Worm (Caenorhabditis elegans): ENCODE results near the gene Y54F10BM.23.

Gene Y54F10BM.23

ce11 chrIII:2258863-2259262 is 20.5 kb downstream of the Y54F10BM.23 start, which contains the start of gene fbxa-43:
Gene fbxa-43 (minus strand): TSS chrIII:2258963.
- TF ChIP-seq flt-1 (GFP tag; IDR thresholded peaks at IDR 0.05), result no peak
- no peak for TF ChIP-seq hmg-4 (GFP tag; optimal IDR thresholded peaks at IDR 0.05)
- TF ChIP-seq ets-7 (tag; optimal IDR thresholded peaks at IDR 0.05), result no peak
- TF ChIP-seq F13C5.2 (tag; optimal IDR thresholded peaks at IDR 0.05), result no peak
- no peak for TF ChIP-seq tbx-11 (GFP tag; IDR thresholded peaks at IDR 0.05)
- TF ChIP-seq B0310.2 (tag; optimal IDR thresholded peaks at IDR 0.05), result no peak

ce11 chrIII:2255522-2255921 is 23.8 kb downstream of the Y54F10BM.23 start, which contains the start of gene fbxa-71:
Gene fbxa-71 (plus strand): TSS chrIII:2255822.
- no peak for TF ChIP-seq hnd-1 (tag; optimal IDR thresholded peaks at IDR 0.05)
- no peak for TF ChIP-seq flt-1 (GFP tag; IDR thresholded peaks at IDR 0.05)
- TF ChIP-seq tbx-11 (GFP tag; IDR thresholded peaks at IDR 0.05), result no peak
- no peak for TF ChIP-seq aly-1 (tag; optimal IDR thresholded peaks at IDR 0.05)
- no peak for TF ChIP-seq ceh-13 (GFP tag; optimal IDR thresholded peaks at IDR 0.05)

- TF ChIP-seq scrt-1 (GFP tag; IDR thresholded peaks at IDR 0.05) (no peak), tbx-37 (GFP tag; conservative IDR thresholded peaks at IDR 0.05) (no peak)
Measured at ce11 chrIII:2253027-2253499, 26.3 kb downstream of the Y54F10BM.23 start, which contains the start of gene fbxa-73. Gene fbxa-73 (plus strand): TSS chrIII:2253449.

DNA sequence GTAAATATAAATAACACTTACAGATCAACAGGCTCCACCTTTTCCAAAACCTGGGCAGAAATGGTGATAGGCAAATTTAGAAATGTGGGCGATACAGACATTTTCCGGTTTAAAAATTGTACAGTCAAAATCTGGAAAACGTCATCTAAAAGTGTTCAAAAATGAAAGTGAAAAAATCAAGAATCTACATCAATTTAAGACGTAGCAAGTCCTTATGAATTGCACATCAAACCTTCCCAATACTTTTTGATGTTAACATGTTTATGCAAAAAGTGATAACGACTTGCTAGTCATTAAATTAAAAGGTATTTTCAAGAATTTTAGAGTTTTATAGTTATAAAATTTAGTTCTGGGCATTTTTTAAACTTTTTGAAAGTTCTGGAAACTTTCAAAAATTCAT is 28.0 kb downstream of the Y54F10BM.23 start, which contains the start of gene fbxa-7:
fbxa-7 (minus strand) TSS at position 101 of the 400 bp plus-strand sequence.
- no peak for TF ChIP-seq pes-1 (GFP tag; IDR thresholded peaks at IDR 0.05)
- TF ChIP-seq tra-4 (tag; optimal IDR thresholded peaks at IDR 0.05), result no peak
- no peak for TF ChIP-seq scrt-1 (GFP tag; IDR thresholded peaks at IDR 0.05)
- TF ChIP-seq B0310.2 (tag; optimal IDR thresholded peaks at IDR 0.05), result no peak
- no peak for TF ChIP-seq ceh-36 (tag; optimal IDR thresholded peaks at IDR 0.05)
- no peak for TF ChIP-seq F13C5.2 (tag; optimal IDR thresholded peaks at IDR 0.05)
- no peak for TF ChIP-seq hmg-4 (GFP tag; optimal IDR thresholded peaks at IDR 0.05)
- no peak for TF ChIP-seq hmbx-1 (tag; optimal IDR thresholded peaks at IDR 0.05)
- TF ChIP-seq ama-1 (optimal IDR thresholded peaks at IDR 0.05), result no peak
- no peak for TF ChIP-seq tbx-11 (GFP tag; IDR thresholded peaks at IDR 0.05)
- TF ChIP-seq ets-7 (tag; optimal IDR thresholded peaks at IDR 0.05), result no peak
- no peak for TF ChIP-seq hnd-1 (tag; optimal IDR thresholded peaks at IDR 0.05)
- TF ChIP-seq flt-1 (GFP tag; IDR thresholded peaks at IDR 0.05), result no peak
- no peak for TF ChIP-seq ceh-13 (GFP tag; optimal IDR thresholded peaks at IDR 0.05)
- no peak for TF ChIP-seq aly-1 (tag; optimal IDR thresholded peaks at IDR 0.05)
- TF ChIP-seq tbx-37 (GFP tag; conservative IDR thresholded peaks at IDR 0.05), result no peak
- TF ChIP-seq sea-1 (GFP tag; conservative IDR thresholded peaks at IDR 0.05), result no peak

ce11 chrIII:2245727-2246126 is 33.6 kb downstream of the Y54F10BM.23 start, which contains the start of gene srd-67:
Gene srd-67 (minus strand): TSS chrIII:2245827.
- TF ChIP-seq hmg-4 (GFP tag; optimal IDR thresholded peaks at IDR 0.05), result no peak

- TF ChIP-seq flt-1 (GFP tag; IDR thresholded peaks at IDR 0.05) (no peak), tbx-11 (GFP tag; IDR thresholded peaks at IDR 0.05) (no peak), ceh-36 (tag; optimal IDR thresholded peaks at IDR 0.05) (no peak), ets-7 (tag; optimal IDR thresholded peaks at IDR 0.05) (no peak), tbx-37 (GFP tag; conservative IDR thresholded peaks at IDR 0.05) (no peak), hnd-1 (tag; optimal IDR thresholded peaks at IDR 0.05) (no peak), ceh-13 (GFP tag; optimal IDR thresholded peaks at IDR 0.05) (no peak), hmg-4 (GFP tag; optimal IDR thresholded peaks at IDR 0.05) (no peak), scrt-1 (GFP tag; IDR thresholded peaks at IDR 0.05) (no peak), tra-4 (tag; optimal IDR thresholded peaks at IDR 0.05) (no peak)
Measured at ce11 chrIII:2243617-2244016, 35.7 kb downstream of the Y54F10BM.23 start.

- TF ChIP-seq ceh-13 (GFP tag; optimal IDR thresholded peaks at IDR 0.05), result no peak
- TF ChIP-seq hmg-4 (GFP tag; optimal IDR thresholded peaks at IDR 0.05), result no peak
- no peak for TF ChIP-seq flt-1 (GFP tag; IDR thresholded peaks at IDR 0.05)
- TF ChIP-seq F13C5.2 (tag; optimal IDR thresholded peaks at IDR 0.05), result no peak
- no peak for TF ChIP-seq scrt-1 (GFP tag; IDR thresholded peaks at IDR 0.05)
- TF ChIP-seq pes-1 (GFP tag; IDR thresholded peaks at IDR 0.05), result no peak
- TF ChIP-seq sea-1 (GFP tag; conservative IDR thresholded peaks at IDR 0.05), result no peak
- TF ChIP-seq ets-7 (tag; optimal IDR thresholded peaks at IDR 0.05), result no peak
- no peak for TF ChIP-seq tbx-11 (GFP tag; IDR thresholded peaks at IDR 0.05)
- TF ChIP-seq tra-4 (tag; optimal IDR thresholded peaks at IDR 0.05), result no peak
- TF ChIP-seq hmbx-1 (tag; optimal IDR thresholded peaks at IDR 0.05), result no peak
- TF ChIP-seq tbx-37 (GFP tag; conservative IDR thresholded peaks at IDR 0.05), result no peak
- no peak for TF ChIP-seq ama-1 (optimal IDR thresholded peaks at IDR 0.05)
- no peak for TF ChIP-seq aly-1 (tag; optimal IDR thresholded peaks at IDR 0.05)
- no peak for TF ChIP-seq B0310.2 (tag; optimal IDR thresholded peaks at IDR 0.05)
- TF ChIP-seq hnd-1 (tag; optimal IDR thresholded peaks at IDR 0.05), result no peak
- no peak for TF ChIP-seq ceh-36 (tag; optimal IDR thresholded peaks at IDR 0.05)
Measured at ce11 chrIII:2240471-2240870, 38.9 kb downstream of the Y54F10BM.23 start, which contains the start of gene srz-56. Gene srz-56 (plus strand): TSS chrIII:2240771.

ce11 chrIII:2239587-2240144 is 39.7 kb downstream of the Y54F10BM.23 start, which contains the start of gene C39B5.10:
Gene C39B5.10 (minus strand): TSS chrIII:2239637.
- TF ChIP-seq ceh-13 (GFP tag; optimal IDR thresholded peaks at IDR 0.05) (no peak), hnd-1 (tag; optimal IDR thresholded peaks at IDR 0.05) (no peak), ama-1 (optimal IDR thresholded peaks at IDR 0.05) (no peak), sea-1 (GFP tag; conservative IDR thresholded peaks at IDR 0.05) (no peak), F13C5.2 (tag; optimal IDR thresholded peaks at IDR 0.05) (no peak), flt-1 (GFP tag; IDR thresholded peaks at IDR 0.05) (no peak), aly-1 (tag; optimal IDR thresholded peaks at IDR 0.05) (no peak), hmg-4 (GFP tag; optimal IDR thresholded peaks at IDR 0.05) (no peak), ceh-36 (tag; optimal IDR thresholded peaks at IDR 0.05) (no peak), hmbx-1 (tag; optimal IDR thresholded peaks at IDR 0.05) (no peak), tbx-37 (GFP tag; conservative IDR thresholded peaks at IDR 0.05) (no peak), tbx-11 (GFP tag; IDR thresholded peaks at IDR 0.05) (no peak), tra-4 (tag; optimal IDR thresholded peaks at IDR 0.05) (no peak)

Data from whole organism, early embryonic.